Worm (Caenorhabditis elegans) whole organism, midembryonic: ENCODE data around the gene best-12.

Experiments
- T22C8.4 ChIP-seq: fragments of 200-800 bp; sonication (Bioruptor generic); IDR thresholded peaks from 2 replicates; pipeline ENCODE4 v1.3.6; 2022; ENCODE audit warnings: missing genetic modification characterization, missing compliant biosample characterization
- cog-1 ChIP-seq: sonication (generic microtip); optimal IDR thresholded peaks from 2 replicates; lab custom pipeline; 2016; ENCODE audit warnings: missing genetic modification characterization, missing compliant biosample characterization
- flt-1 ChIP-seq: fragments of 200-800 bp; sonication (Bioruptor generic); IDR thresholded peaks from 2 replicates; pipeline ENCODE4 v1.3.6; 2022; ENCODE audit warnings: missing genetic modification characterization, missing compliant biosample characterization
- klf-2 ChIP-seq: fragments of 200-800 bp; sonication (Bioruptor generic); conservative IDR thresholded peaks from 2 replicates; pipeline ENCODE4 v1.3.6; 2022; ENCODE audit warnings: missing genetic modification reagents, missing genetic modification characterization, missing compliant biosample characterization
- med-1 ChIP-seq: sonication (generic microtip); optimal IDR thresholded peaks from 2 replicates; lab custom pipeline; 2017; ENCODE audit warnings: missing genetic modification characterization, mild to moderate bottlenecking, missing compliant biosample characterization, antibody characterized with exemption, missing genetic modification reagents; ENCODE audit not compliant: insufficient read depth
- ref-1 ChIP-seq: fragments of 200-800 bp; sonication (Bioruptor generic); conservative IDR thresholded peaks from 2 replicates; pipeline ENCODE4 v1.3.6; 2022; ENCODE audit warnings: missing genetic modification reagents, missing genetic modification characterization, missing compliant biosample characterization
- tab-1 ChIP-seq: fragments of 200-800 bp; sonication (Bioruptor generic); IDR thresholded peaks from 2 replicates; pipeline ENCODE4 v1.3.6; 2022; ENCODE audit warnings: missing genetic modification characterization, missing compliant biosample characterization
- ztf-23 ChIP-seq: fragments of 200-800 bp; sonication (Bioruptor generic); IDR thresholded peaks from 2 replicates; pipeline ENCODE4 v1.3.6; 2022; ENCODE audit warnings: missing genetic modification reagents, missing genetic modification characterization, missing compliant biosample characterization
- ztf-29 ChIP-seq: fragments of 200-800 bp; sonication (Bioruptor generic); IDR thresholded peaks from 2 replicates; pipeline ENCODE4 v1.3.6; 2022; ENCODE audit warnings: missing genetic modification reagents, missing genetic modification characterization, missing compliant biosample characterization

best-12 gene

DNA sequence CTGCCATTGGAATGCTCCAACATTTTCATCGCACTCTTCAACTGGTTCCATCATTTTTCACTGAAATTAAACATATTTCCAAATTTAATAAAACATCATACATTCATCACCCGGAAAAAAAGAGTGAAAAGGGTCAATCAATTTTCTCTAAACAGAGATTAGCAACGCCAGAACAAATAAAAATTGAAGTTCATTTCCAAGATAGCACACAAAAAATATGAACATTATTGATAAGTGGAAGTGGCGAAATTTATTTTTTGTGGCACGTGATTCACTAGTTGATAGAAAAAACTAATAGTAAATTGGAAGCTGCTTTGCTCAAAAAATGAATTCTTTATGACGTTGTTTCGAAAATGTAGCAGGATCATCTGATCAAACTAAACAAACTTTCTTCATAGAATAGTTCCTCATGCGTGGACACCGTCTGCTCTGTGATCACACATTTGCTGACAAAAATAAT lies 26.0 kb downstream of the best-12 start, which contains the start of the genes F14H3.12 and srj-29:
Gene F14H3.12, minus strand, starts transcription at position 74 of the 460 bp plus-strand sequence.
Gene srj-29, plus strand, starts transcription at position 410 of the 460 bp plus-strand sequence.
- TF ChIP-seq klf-2 (GFP tag; lab: Robert Waterston, UW), result no peak
- no peak for TF ChIP-seq cog-1 (tag; lab: Kevin White, UChicago)
- TF ChIP-seq T22C8.4 (GFP tag; lab: Robert Waterston, UW), result no peak
- TF ChIP-seq med-1, result no peak
- TF ChIP-seq ref-1, result no peak
- TF ChIP-seq tab-1, result no peak
- TF ChIP-seq flt-1 (GFP tag; lab: Robert Waterston, UW), result no peak
- TF ChIP-seq ztf-23 (GFP tag; lab: Robert Waterston, UW), result no peak
- TF ChIP-seq ztf-29 (GFP tag; lab: Robert Waterston, UW), result no peak

ce11 chrV:16080039-16080438 lies 30.8 kb downstream of the best-12 start:
- TF ChIP-seq ztf-29 (GFP tag; lab: Robert Waterston, UW), result no peak
- no peak for TF ChIP-seq T22C8.4 (GFP tag; lab: Robert Waterston, UW)
- no peak for TF ChIP-seq med-1
- no peak for TF ChIP-seq flt-1 (GFP tag; lab: Robert Waterston, UW)
- TF ChIP-seq tab-1, result no peak
- TF ChIP-seq ref-1, result no peak
- no peak for TF ChIP-seq klf-2 (GFP tag; lab: Robert Waterston, UW)
- no peak for TF ChIP-seq ztf-23 (GFP tag; lab: Robert Waterston, UW)
- no peak for TF ChIP-seq cog-1 (tag; lab: Kevin White, UChicago)

DNA sequence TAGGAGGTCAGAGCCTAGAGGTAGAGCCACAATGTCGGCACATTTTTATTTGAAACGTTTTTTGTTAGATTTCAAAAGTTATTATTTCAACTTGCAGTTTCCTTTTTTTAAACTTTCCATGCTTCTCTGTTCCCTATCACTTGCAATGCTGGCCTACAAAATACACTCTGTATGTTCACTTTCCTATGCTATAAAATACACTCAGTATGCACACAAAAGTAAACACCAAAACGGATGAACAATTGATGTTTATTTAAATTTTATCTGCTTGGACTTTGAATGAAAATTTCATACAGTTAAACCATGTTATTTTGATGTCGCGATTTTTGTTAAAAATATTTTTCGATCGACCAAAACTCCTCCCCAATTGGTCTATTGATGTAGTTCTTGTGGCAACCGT lies 31.4 kb downstream of the best-12 start:
- TF ChIP-seq ztf-29 (GFP tag; lab: Robert Waterston, UW) (no peak), flt-1 (GFP tag; lab: Robert Waterston, UW) (no peak), med-1 (no peak), cog-1 (tag; lab: Kevin White, UChicago) (no peak), tab-1 (no peak), ztf-23 (GFP tag; lab: Robert Waterston, UW) (no peak), klf-2 (GFP tag; lab: Robert Waterston, UW) (no peak), ref-1 (no peak), T22C8.4 (GFP tag; lab: Robert Waterston, UW) (no peak)

DNA sequence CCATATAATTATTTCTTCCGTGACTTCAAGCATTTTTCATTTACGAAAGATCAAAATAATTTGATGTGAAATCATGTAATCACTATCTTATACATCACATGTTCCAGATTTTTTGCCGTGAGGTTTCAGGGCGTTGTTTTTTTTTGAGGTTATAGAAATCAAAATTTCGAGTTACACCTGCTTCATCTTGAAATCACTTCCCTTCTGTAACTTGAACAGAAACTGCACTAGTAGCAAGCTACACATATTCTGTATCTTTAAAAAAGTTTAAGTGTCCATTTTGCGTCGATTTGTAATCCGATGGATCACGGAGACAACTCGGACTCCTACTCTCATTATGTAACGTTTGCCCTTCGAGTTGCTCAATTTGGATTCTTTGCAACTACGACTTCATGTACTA lies 41.4 kb downstream of the best-12 start, which contains the start of gene F22B8.3:
Gene F22B8.3, plus strand, starts transcription at position 301 of the 400 bp plus-strand sequence.
- TF ChIP-seq cog-1 (tag; lab: Kevin White, UChicago), result no peak

DNA sequence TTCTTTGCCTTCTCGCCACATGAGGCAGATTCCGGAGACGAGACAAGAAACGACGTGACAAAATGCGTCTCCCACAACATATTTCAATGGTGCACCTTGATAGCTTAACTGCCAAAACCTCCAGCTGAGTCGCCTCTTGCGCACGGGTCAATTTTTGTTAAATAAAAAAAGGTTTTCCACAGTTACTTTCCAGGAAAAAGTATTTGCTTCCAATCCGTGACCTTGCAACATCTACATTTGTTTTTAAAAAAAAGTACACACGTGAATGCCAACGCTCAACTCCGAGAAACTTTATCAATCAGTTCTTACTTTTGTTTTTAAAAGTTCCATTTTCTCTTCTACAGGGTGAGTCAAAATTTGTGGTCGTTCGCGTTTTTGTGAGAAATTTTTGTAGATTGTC lies 45.0 kb downstream of the best-12 start, which contains the start of gene F22B8.7:
Gene F22B8.7, plus strand, starts transcription at position 301 of the 400 bp plus-strand sequence.
- TF ChIP-seq ztf-23 (GFP tag; lab: Robert Waterston, UW) (no peak), ref-1 (no peak), flt-1 (GFP tag; lab: Robert Waterston, UW) (no peak), tab-1 (no peak), klf-2 (GFP tag; lab: Robert Waterston, UW) (no peak), ztf-29 (GFP tag; lab: Robert Waterston, UW) (no peak), T22C8.4 (GFP tag; lab: Robert Waterston, UW) (no peak), cog-1 (tag; lab: Kevin White, UChicago) (no peak), med-1 (no peak)

DNA sequence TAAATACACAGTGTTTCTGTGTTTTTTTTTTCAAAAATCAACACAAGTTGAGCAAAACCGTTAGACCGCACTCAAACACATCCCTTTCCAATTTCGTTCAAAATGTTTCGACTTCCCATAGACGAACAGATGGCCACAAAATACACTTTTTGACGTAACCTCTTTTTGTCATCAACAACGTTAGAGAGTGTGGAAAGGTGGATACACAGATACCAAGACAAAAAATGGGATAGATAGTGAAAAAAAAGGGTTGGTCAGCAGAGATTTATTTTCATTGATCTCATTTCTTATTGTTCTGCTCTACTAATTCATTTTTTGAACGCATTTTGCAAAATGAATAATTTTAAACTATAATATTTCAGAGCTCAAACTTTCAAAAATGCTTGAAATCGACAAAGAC lies 45.6 kb downstream of the best-12 start:
- TF ChIP-seq tab-1 (no peak), cog-1 (tag; lab: Kevin White, UChicago) (no peak), T22C8.4 (GFP tag; lab: Robert Waterston, UW) (no peak), flt-1 (GFP tag; lab: Robert Waterston, UW) (no peak), ztf-23 (GFP tag; lab: Robert Waterston, UW) (no peak), ztf-29 (GFP tag; lab: Robert Waterston, UW) (no peak), klf-2 (GFP tag; lab: Robert Waterston, UW) (no peak), ref-1 (no peak), med-1 (no peak)

DNA sequence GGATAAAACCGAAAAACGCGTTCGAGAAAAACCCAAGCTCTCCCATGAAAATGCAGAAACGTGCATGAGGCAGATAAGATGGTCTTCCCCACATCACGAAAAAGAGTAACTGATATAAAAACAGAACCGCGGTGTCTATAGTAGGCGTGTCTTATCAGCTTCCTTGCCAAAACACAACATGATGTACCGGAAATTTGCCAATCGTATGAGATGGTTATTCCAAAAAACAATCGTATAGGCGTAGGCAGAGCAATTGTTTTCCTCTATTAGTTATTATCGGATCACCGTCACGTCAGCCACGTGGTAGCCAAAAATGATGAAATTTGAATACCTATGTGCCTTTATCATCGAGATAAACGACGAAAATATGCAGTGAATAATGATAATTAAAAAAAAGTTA lies 50.2 kb downstream of the best-12 start, which contains the start of gene str-7:
Gene str-7, minus strand, starts transcription at position 101 of the 400 bp plus-strand sequence.
- TF ChIP-seq cog-1 (tag; lab: Kevin White, UChicago), result no peak
- TF ChIP-seq med-1, result no peak
- no peak for TF ChIP-seq tab-1
- no peak for TF ChIP-seq flt-1 (GFP tag; lab: Robert Waterston, UW)
- no peak for TF ChIP-seq ref-1
- TF ChIP-seq ztf-29 (GFP tag; lab: Robert Waterston, UW), result no peak
- no peak for TF ChIP-seq ztf-23 (GFP tag; lab: Robert Waterston, UW)
- TF ChIP-seq klf-2 (GFP tag; lab: Robert Waterston, UW), result no peak
- no peak for TF ChIP-seq T22C8.4 (GFP tag; lab: Robert Waterston, UW)

- no peak for TF ChIP-seq med-1
- TF ChIP-seq ztf-29 (GFP tag; lab: Robert Waterston, UW), result no peak
- TF ChIP-seq tab-1, result no peak
- TF ChIP-seq ref-1, result no peak
- TF ChIP-seq cog-1 (tag; lab: Kevin White, UChicago), result no peak
- TF ChIP-seq ztf-23 (GFP tag; lab: Robert Waterston, UW), result no peak
- TF ChIP-seq T22C8.4 (GFP tag; lab: Robert Waterston, UW), result no peak
- TF ChIP-seq klf-2 (GFP tag; lab: Robert Waterston, UW), result no peak
- no peak for TF ChIP-seq flt-1 (GFP tag; lab: Robert Waterston, UW)
Observed at ce11 chrV:16100103-16100730, 50.9 kb downstream of the best-12 start, which contains the start of gene cth-1. TSS of gene cth-1 (plus strand) at chrV:16100680.
